Worm (Caenorhabditis elegans) whole organism, young adult: Measurements from ENCODE around the gene R11E3.1.

Source experiments
- B0019.2 ChIP-seq: fragments of 200-800 bp; sonication (Bioruptor generic); conservative IDR thresholded peaks from 2 replicates; pipeline ENCODE4 v1.3.6; 2022; ENCODE audit warnings: missing genetic modification reagents, missing genetic modification characterization, missing compliant biosample characterization
- B0261.1 ChIP-seq: sonication (generic microtip); optimal IDR thresholded peaks from 2 replicates; lab custom pipeline; 2016; ENCODE audit warnings: mild to moderate bottlenecking, missing genetic modification characterization, moderate library complexity, missing compliant biosample characterization
- F37B4.10 ChIP-seq: fragments of 200-800 bp; sonication (Bioruptor generic); IDR thresholded peaks from 2 replicates; pipeline ENCODE4 v1.3.6; 2022; ENCODE audit warnings: missing genetic modification characterization, missing compliant biosample characterization
- F39B2.1 ChIP-seq: fragments of 200-800 bp; sonication (Bioruptor generic); IDR thresholded peaks from 2 replicates; pipeline ENCODE4 v1.3.6; 2022; ENCODE audit warnings: missing genetic modification reagents, missing genetic modification characterization, missing compliant biosample characterization
- F57A8.1 ChIP-seq: fragments of 200-800 bp; sonication (Bioruptor generic); optimal IDR thresholded peaks from 2 replicates; lab custom pipeline; 2018; ENCODE audit warnings: mild to moderate bottlenecking, missing genetic modification characterization, moderate library complexity, missing compliant biosample characterization
- F57C9.4 ChIP-seq: sonication (generic microtip); optimal IDR thresholded peaks from 2 replicates; lab custom pipeline; 2017; ENCODE audit warnings: mild to moderate bottlenecking, missing genetic modification characterization, missing compliant biosample characterization
- K11D2.4 ChIP-seq: fragments of 200-800 bp; sonication (Bioruptor generic); IDR thresholded peaks from 2 replicates; pipeline ENCODE4 v1.3.6; 2022; ENCODE audit warnings: missing genetic modification reagents, missing genetic modification characterization, missing compliant biosample characterization
- K12H6.12 ChIP-seq: fragments of 200-800 bp; sonication (Bioruptor generic); optimal IDR thresholded peaks from 2 replicates; lab custom pipeline; 2018; ENCODE audit warnings: mild to moderate bottlenecking, missing genetic modification characterization, missing compliant biosample characterization
- ama-1 ChIP-seq, 3 experiments: fragments of 150-350 bp in 1 of 3; sonication (generic microtip) in 2 of 3; optimal IDR thresholded peaks; 2 replicates each; lab custom pipeline; 2014 to 2018; ENCODE audit warnings: missing biosample characterization in 2 of 3, missing genetic modification characterization in 2 of 3, missing genetic modification reagents in 2 of 3
- athp-1 ChIP-seq: sonication (generic microtip); optimal IDR thresholded peaks from 2 replicates; lab custom pipeline; 2017; ENCODE audit warnings: mild to moderate bottlenecking, missing genetic modification characterization, missing compliant biosample characterization
- attf-3 ChIP-seq: fragments of 200-800 bp; sonication (Bioruptor generic); conservative IDR thresholded peaks from 2 replicates; pipeline ENCODE4 v1.3.6; 2022; ENCODE audit warnings: missing genetic modification reagents, missing genetic modification characterization, missing compliant biosample characterization
- attf-5 ChIP-seq: fragments of 200-800 bp; sonication (Bioruptor generic); optimal IDR thresholded peaks from 2 replicates; lab custom pipeline; 2018; ENCODE audit warnings: mild to moderate bottlenecking, missing genetic modification characterization, missing compliant biosample characterization
- cebp-2 ChIP-seq: fragments of 200-800 bp; sonication (Bioruptor generic); IDR thresholded peaks from 2 replicates; pipeline ENCODE4 v1.3.6; 2022; ENCODE audit warnings: missing genetic modification characterization, missing compliant biosample characterization
- ceh-100 ChIP-seq: fragments of 200-800 bp; sonication (Bioruptor generic); IDR thresholded peaks from 2 replicates; pipeline ENCODE4 v1.3.6; 2022; ENCODE audit warnings: missing genetic modification reagents, missing genetic modification characterization, missing compliant biosample characterization
- ceh-40 ChIP-seq: fragments of 200-800 bp; sonication (Bioruptor generic); IDR thresholded peaks from 2 replicates; pipeline ENCODE4 v1.3.6; 2022; ENCODE audit warnings: missing genetic modification characterization, missing compliant biosample characterization
- ceh-79 ChIP-seq: sonication (generic microtip); optimal IDR thresholded peaks from 2 replicates; lab custom pipeline; 2017; ENCODE audit warnings: mild to moderate bottlenecking, missing genetic modification characterization, missing compliant biosample characterization
- ceh-91 ChIP-seq: fragments of 200-800 bp; sonication (Bioruptor generic); IDR thresholded peaks from 2 replicates; pipeline ENCODE4 v1.3.6; 2022; ENCODE audit warnings: missing genetic modification reagents, missing genetic modification characterization, missing compliant biosample characterization
- die-1 ChIP-seq: sonication (generic microtip); optimal IDR thresholded peaks from 2 replicates; lab custom pipeline; 2016; ENCODE audit warnings: missing genotype, mild to moderate bottlenecking, missing genetic modification characterization, missing compliant biosample characterization
- dpl-1 ChIP-seq: fragments of 150-350 bp; optimal IDR thresholded peaks from 2 replicates; lab custom pipeline; 2014; ENCODE audit warnings: missing biosample characterization, missing genetic modification reagents, missing genetic modification characterization
- egl-18 ChIP-seq: fragments of 200-800 bp; sonication (Bioruptor generic); IDR thresholded peaks from 2 replicates; pipeline ENCODE4 v1.3.6; 2022; ENCODE audit warnings: missing genetic modification reagents, missing genetic modification characterization, missing compliant biosample characterization
- gei-17 ChIP-seq: fragments of 200-800 bp; sonication (Bioruptor generic); optimal IDR thresholded peaks from 2 replicates; lab custom pipeline; 2018; ENCODE audit warnings: mild to moderate bottlenecking, missing genetic modification characterization, missing compliant biosample characterization
- hlh-26 ChIP-seq: fragments of 200-800 bp; sonication (Bioruptor generic); conservative IDR thresholded peaks from 2 replicates; pipeline ENCODE4 v1.3.6; 2022; ENCODE audit warnings: missing genetic modification reagents, missing genetic modification characterization, missing compliant biosample characterization
- hmg-20 ChIP-seq: fragments of 200-800 bp; sonication (Bioruptor generic); IDR thresholded peaks from 2 replicates; pipeline ENCODE4 v1.3.6; 2022; ENCODE audit warnings: missing genetic modification reagents, missing genetic modification characterization, missing compliant biosample characterization
- let-607 ChIP-seq, 2 experiments: fragments of 200-800 bp in 1 of 2; sonication (Bioruptor generic) in 1 of 2; sonication (generic microtip) in 1 of 2; optimal IDR thresholded peaks; 2 replicates each; lab custom pipeline; 2016 to 2018; ENCODE audit warnings: mild to moderate bottlenecking in 2 of 2, missing compliant biosample characterization in 2 of 2, missing genetic modification characterization in 2 of 2, moderate library complexity in 2 of 2, missing genotype in 1 of 2
- lin-35 ChIP-seq, 3 experiments: fragments of 150-350 bp in 2 of 3; sonication (generic microtip) in 1 of 3; optimal IDR thresholded peaks; 2 replicates each; lab custom pipeline; 2014 to 2018; ENCODE audit warnings: missing biosample characterization in 3 of 3, missing genetic modification characterization in 3 of 3, missing genetic modification reagents in 3 of 3
- lin-40 ChIP-seq: sonication (generic microtip); optimal IDR thresholded peaks from 2 replicates; lab custom pipeline; 2016; ENCODE audit warnings: missing genetic modification characterization, mild to moderate bottlenecking, missing compliant biosample characterization, missing genotype, missing genetic modification reagents
- lin-54 ChIP-seq: fragments of 200-800 bp; sonication (Bioruptor generic); optimal IDR thresholded peaks from 2 replicates; lab custom pipeline; 2018; ENCODE audit warnings: mild to moderate bottlenecking, missing genetic modification characterization, missing compliant biosample characterization
- lsy-27 ChIP-seq: sonication (generic microtip); optimal IDR thresholded peaks from 2 replicates; lab custom pipeline; 2017; ENCODE audit warnings: missing genetic modification characterization, mild to moderate bottlenecking, missing compliant biosample characterization, antibody characterized with exemption, missing genotype, borderline replicate concordance; ENCODE audit not compliant: insufficient read depth
- madf-10 ChIP-seq: sonication (generic microtip); optimal IDR thresholded peaks from 2 replicates; lab custom pipeline; 2016; ENCODE audit warnings: mild to moderate bottlenecking, missing genetic modification characterization, missing compliant biosample characterization
- mxl-1 ChIP-seq: sonication (generic microtip); optimal IDR thresholded peaks from 2 replicates; lab custom pipeline; 2016; ENCODE audit warnings: missing genetic modification characterization, missing compliant biosample characterization
- nfya-2 ChIP-seq: fragments of 200-800 bp; sonication (Bioruptor generic); IDR thresholded peaks from 2 replicates; pipeline ENCODE4 v1.3.6; 2022; ENCODE audit warnings: missing genetic modification reagents, missing genetic modification characterization, missing compliant biosample characterization
- nhr-80 ChIP-seq: sonication (generic microtip); optimal IDR thresholded peaks from 2 replicates; lab custom pipeline; 2016; ENCODE audit warnings: missing genetic modification characterization, missing compliant biosample characterization
- pha-4 ChIP-seq: fragments of 150-350 bp; sonication (generic microtip); optimal IDR thresholded peaks from 2 replicates; lab custom pipeline; 2014; ENCODE audit warnings: missing biosample characterization, missing genetic modification reagents, missing genetic modification characterization
- repo-1 ChIP-seq: sonication (generic microtip); optimal IDR thresholded peaks from 2 replicates; lab custom pipeline; 2017; ENCODE audit warnings: mild to moderate bottlenecking, missing genetic modification characterization, missing compliant biosample characterization
- rpc-1 ChIP-seq, 2 experiments: fragments of 150-350 bp in 1 of 2; sonication (generic microtip) in 1 of 2; optimal IDR thresholded peaks; 2 replicates each; lab custom pipeline; 2014 to 2018; ENCODE audit warnings: missing biosample characterization in 1 of 2, missing genetic modification characterization in 1 of 2, missing genetic modification reagents in 1 of 2, missing genotype in 1 of 2
- sea-2 ChIP-seq: fragments of 200-800 bp; sonication (Bioruptor generic); IDR thresholded peaks from 2 replicates; pipeline ENCODE4 v1.3.6; 2022; ENCODE audit warnings: missing genetic modification characterization, missing compliant biosample characterization
- snpc-3.4 ChIP-seq: sonication (generic microtip); optimal IDR thresholded peaks from 2 replicates; lab custom pipeline; 2017; ENCODE audit warnings: missing genetic modification characterization, mild to moderate bottlenecking, missing compliant biosample characterization, antibody characterized with exemption, moderate library complexity, missing genotype, missing genetic modification reagents
- snpc-4 ChIP-seq, 5 experiments: fragments of 150-350 bp in 1 of 5; sonication (generic microtip) in 4 of 5; optimal IDR thresholded peaks; 2 replicates each; lab custom pipeline; 2014 to 2018; ENCODE audit warnings: missing genetic modification characterization in 5 of 5, missing biosample characterization in 3 of 5, antibody characterized with exemption in 2 of 5, mild to moderate bottlenecking in 2 of 5, missing compliant biosample characterization in 2 of 5, missing genotype in 2 of 5, moderate library complexity in 2 of 5, missing genetic modification reagents in 1 of 5
- sptf-2 ChIP-seq: fragments of 200-800 bp; sonication (Bioruptor generic); optimal IDR thresholded peaks from 2 replicates; lab custom pipeline; 2018; ENCODE audit warnings: mild to moderate bottlenecking, missing genetic modification characterization, missing compliant biosample characterization
- tbp1 ChIP-seq: fragments of 200-800 bp; sonication (Bioruptor generic); optimal IDR thresholded peaks from 2 replicates; lab custom pipeline; 2018; ENCODE audit warnings: mild to moderate bottlenecking, missing genetic modification characterization, missing compliant biosample characterization
- tlf-1 ChIP-seq: fragments of 200-800 bp; sonication (Bioruptor generic); optimal IDR thresholded peaks from 2 replicates; lab custom pipeline; 2018; ENCODE audit warnings: mild to moderate bottlenecking, missing genetic modification characterization, missing compliant biosample characterization
- unc-130 ChIP-seq: sonication (generic microtip); optimal IDR thresholded peaks from 2 replicates; lab custom pipeline; 2016; ENCODE audit warnings: missing genetic modification reagents, missing genetic modification characterization, missing compliant biosample characterization
- xnd-1 ChIP-seq: sonication (generic microtip); optimal IDR thresholded peaks from 2 replicates; lab custom pipeline; 2016; ENCODE audit warnings: missing genotype, missing genetic modification reagents, missing genetic modification characterization, missing compliant biosample characterization
- ztf-18 ChIP-seq: sonication (generic microtip); optimal IDR thresholded peaks from 2 replicates; lab custom pipeline; 2016; ENCODE audit warnings: missing genotype, mild to moderate bottlenecking, missing genetic modification characterization, missing compliant biosample characterization
- ztf-3 ChIP-seq: fragments of 200-800 bp; sonication (Bioruptor generic); optimal IDR thresholded peaks from 2 replicates; lab custom pipeline; 2018; ENCODE audit warnings: mild to moderate bottlenecking, missing genetic modification characterization, missing compliant biosample characterization
- ztf-6 ChIP-seq: fragments of 200-800 bp; sonication (Bioruptor generic); IDR thresholded peaks from 2 replicates; pipeline ENCODE4 v1.3.6; 2022; ENCODE audit warnings: missing genetic modification reagents, missing genetic modification characterization, missing compliant biosample characterization

The R11E3.1 gene

DNA sequence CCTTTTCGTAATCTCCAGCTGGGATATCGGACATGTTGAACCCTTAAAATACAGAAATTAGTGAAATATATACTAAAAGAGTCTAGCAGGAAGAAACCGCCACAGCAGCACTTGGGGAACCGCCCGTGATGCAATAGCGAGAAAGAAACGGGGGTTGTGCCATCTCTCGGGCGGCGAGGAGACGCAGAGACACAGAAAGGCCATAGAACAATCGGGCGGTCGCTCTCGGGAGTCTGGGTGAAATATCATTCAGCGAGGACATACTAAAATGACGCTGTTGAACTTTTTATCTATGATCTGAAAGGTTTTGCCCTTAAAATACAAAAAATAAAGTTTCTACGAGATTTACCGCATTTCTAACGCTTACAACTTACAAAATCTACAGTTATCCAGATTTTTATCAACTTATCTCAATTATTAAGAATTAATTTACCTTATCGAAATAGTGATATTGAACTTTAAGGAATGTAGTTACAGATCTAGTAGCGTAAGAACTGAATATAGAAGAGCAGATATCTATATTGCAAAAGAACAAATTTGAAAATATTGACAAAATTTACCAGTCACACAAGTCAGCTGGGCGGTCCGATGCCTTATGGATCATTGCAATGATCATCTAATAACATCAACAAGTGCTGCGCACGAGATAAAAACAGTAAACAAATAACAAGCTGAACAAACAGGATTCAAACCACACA lies 41.0 kb upstream of the R11E3.1 start, which contains the start of gene cyc-2.1:
TSS of gene cyc-2.1 (minus strand) at position 605 of the 698 bp plus-strand sequence.
- TF ChIP-seq gei-17: no peak
- no peak for TF ChIP-seq B0019.2 (GFP tag; lab: Robert Waterston, UW)
- peak; percentile 57 for TF ChIP-seq xnd-1 (tag; lab: Kevin White, UChicago)
- peak; percentile 30 for TF ChIP-seq snpc-4 (GFP tag; optimal IDR thresholded peaks at IDR 0.05; lab: Kevin White, UChicago)
- TF ChIP-seq snpc-4 (tag; optimal IDR thresholded peaks at IDR 0.05; lab: Kevin White, UChicago): peak in 3 of 4 experiments; percentile 43 to 73 (median 59)
- TF ChIP-seq lin-35 (GFP tag; optimal IDR thresholded peaks at IDR 0.05; lab: Kevin White, UChicago): peak in 1 of 3 experiments; percentile 51
- TF ChIP-seq rpc-1 (optimal IDR thresholded peaks at IDR 0.05; lab: Kevin White, UChicago): no peak
- no peak for TF ChIP-seq rpc-1 (tag; optimal IDR thresholded peaks at IDR 0.05; lab: Kevin White, UChicago)
- no peak for TF ChIP-seq attf-3 (GFP tag; lab: Robert Waterston, UW)
- TF ChIP-seq egl-18 (GFP tag; lab: Robert Waterston, UW): 0 out of 2 replicates have a peak, but pooled peaks have one; percentile 4
- TF ChIP-seq attf-5 (GFP tag; lab: Kevin White, UChicago): peak; percentile 92
- no peak for TF ChIP-seq ceh-79
- TF ChIP-seq unc-130: peak; percentile 43
- TF ChIP-seq lin-54: peak; percentile 71
- TF ChIP-seq madf-10 (tag; lab: Kevin White, UChicago): no peak
- TF ChIP-seq mxl-1 (tag; lab: Kevin White, UChicago): no peak
- TF ChIP-seq K12H6.12 (tag; lab: Kevin White, UChicago): peak; percentile 45
- TF ChIP-seq athp-1 (tag; lab: Kevin White, UChicago): peak; percentile 70
- 0 out of 2 replicates have a peak, but pooled peaks have one; percentile 19 for TF ChIP-seq nfya-2 (GFP tag; lab: Robert Waterston, UW)
- TF ChIP-seq cebp-2 (GFP tag; lab: Robert Waterston, UW): 0 out of 2 replicates have a peak, but pooled peaks have one; percentile 44
- TF ChIP-seq sea-2: no peak
- peak; percentile 83 for TF ChIP-seq F39B2.1
- peak; percentile 59 for TF ChIP-seq tbp1 (GFP tag; lab: Kevin White, UChicago)
- TF ChIP-seq hmg-20 (GFP tag; lab: Robert Waterston, UW): no peak
- peak; percentile 14 for TF ChIP-seq repo-1 (tag; lab: Kevin White, UChicago)
- no peak for TF ChIP-seq lsy-27
- 0 out of 2 replicates have a peak, but pooled peaks have one; percentile 44 for TF ChIP-seq ztf-6 (GFP tag; lab: Robert Waterston, UW)
- no peak for TF ChIP-seq die-1 (tag; lab: Kevin White, UChicago)
- TF ChIP-seq dpl-1 (GFP tag; lab: Kevin White, UChicago): no peak
- peak; percentile 88 for TF ChIP-seq ztf-18
- no peak for TF ChIP-seq F57C9.4 (tag; lab: Kevin White, UChicago)
- TF ChIP-seq hlh-26 (GFP tag; lab: Robert Waterston, UW): no peak
- TF ChIP-seq F57A8.1 (GFP tag; lab: Kevin White, UChicago): no peak
- 0 out of 2 replicates have a peak, but pooled peaks have one; percentile 21 for TF ChIP-seq K11D2.4 (GFP tag; lab: Robert Waterston, UW)
- TF ChIP-seq ztf-3 (GFP tag; lab: Kevin White, UChicago): no peak
- peak in 1 of 2 experiments; percentile 58 for TF ChIP-seq let-607 (tag; optimal IDR thresholded peaks at IDR 0.05; lab: Kevin White, UChicago)
- TF ChIP-seq nhr-80: peak; percentile 91
- TF ChIP-seq F37B4.10 (GFP tag; lab: Robert Waterston, UW): no peak
- peak; percentile 20 for TF ChIP-seq B0261.1 (tag; lab: Kevin White, UChicago)
- TF ChIP-seq lin-40: peak; percentile 47
- no peak for TF ChIP-seq ama-1 (optimal IDR thresholded peaks at IDR 0.05; lab: Kevin White, UChicago)
- TF ChIP-seq ama-1 (GFP tag; optimal IDR thresholded peaks at IDR 0.05; lab: Kevin White, UChicago): peak; percentile 34 to 66
- TF ChIP-seq ceh-100 (GFP tag; lab: Robert Waterston, UW): peak; percentile 38
- no peak for TF ChIP-seq sptf-2 (GFP tag; lab: Kevin White, UChicago)
- peak; percentile 49; the same call in 1 of the 2 replicates for TF ChIP-seq ceh-40 (GFP tag; lab: Robert Waterston, UW)
- peak; percentile 92 for TF ChIP-seq snpc-3.4 (tag; lab: Kevin White, UChicago)
- no peak for TF ChIP-seq ceh-91
- TF ChIP-seq pha-4: no peak
- peak; percentile 63 for TF ChIP-seq tlf-1 (GFP tag; lab: Kevin White, UChicago)
